Worm (Caenorhabditis elegans): ENCODE measurements around the gene thoc-7.
A peak's percentile ranks its signal among the peaks of the same experiment; 100 is the strongest.

Gene thoc-7

ce11 chrIV:13881754-13882275 is 719 bp upstream of the thoc-7 start, which contains the start of gene rpl-29:
rpl-29 (plus strand) TSS chrIV:13882225.
- TF ChIP-seq tbx-11 (GFP tag; IDR thresholded peaks at IDR 0.05) (no peak), F13C5.2 (tag; optimal IDR thresholded peaks at IDR 0.05) (peak; percentile 41)

ce11 chrIV:13883922-13884321 is 1.4 kb downstream of the thoc-7 start:
- TF ChIP-seq ets-7 (tag; optimal IDR thresholded peaks at IDR 0.05): no peak
- TF ChIP-seq hmg-4 (GFP tag; optimal IDR thresholded peaks at IDR 0.05): no peak
- no peak for TF ChIP-seq aly-1 (tag; optimal IDR thresholded peaks at IDR 0.05)
- no peak for TF ChIP-seq flt-1 (GFP tag; IDR thresholded peaks at IDR 0.05)
- no peak for TF ChIP-seq pes-1 (GFP tag; IDR thresholded peaks at IDR 0.05)
- no peak for TF ChIP-seq F13C5.2 (tag; optimal IDR thresholded peaks at IDR 0.05)
- TF ChIP-seq scrt-1 (GFP tag; IDR thresholded peaks at IDR 0.05): no peak
- no peak for TF ChIP-seq B0310.2 (tag; optimal IDR thresholded peaks at IDR 0.05)
- no peak for TF ChIP-seq ama-1 (optimal IDR thresholded peaks at IDR 0.05)
- TF ChIP-seq ceh-36 (tag; optimal IDR thresholded peaks at IDR 0.05): no peak
- TF ChIP-seq hmbx-1 (tag; optimal IDR thresholded peaks at IDR 0.05): no peak

- TF ChIP-seq pes-1 (GFP tag; IDR thresholded peaks at IDR 0.05) (no peak), ets-7 (tag; optimal IDR thresholded peaks at IDR 0.05) (peak; percentile 28), scrt-1 (GFP tag; IDR thresholded peaks at IDR 0.05) (no peak), tra-4 (tag; optimal IDR thresholded peaks at IDR 0.05) (no peak), tbx-11 (GFP tag; IDR thresholded peaks at IDR 0.05) (no peak), ama-1 (optimal IDR thresholded peaks at IDR 0.05) (no peak), ceh-36 (tag; optimal IDR thresholded peaks at IDR 0.05) (no peak), aly-1 (tag; optimal IDR thresholded peaks at IDR 0.05) (peak; percentile 36), hmg-4 (GFP tag; optimal IDR thresholded peaks at IDR 0.05) (peak; percentile 77), sea-1 (GFP tag; conservative IDR thresholded peaks at IDR 0.05) (peak; percentile 26; the same call in 1 of the 2 replicates), hnd-1 (tag; optimal IDR thresholded peaks at IDR 0.05) (no peak), F13C5.2 (tag; optimal IDR thresholded peaks at IDR 0.05) (peak; percentile 73)
These were observed 5.1 kb downstream of the thoc-7 start, which contains the start of gene lin-66 for ce11 chrIV:13887408-13888163. lin-66 (plus strand) TSS chrIV:13888079.

- TF ChIP-seq ets-7 (tag; optimal IDR thresholded peaks at IDR 0.05) (no peak), tbx-37 (GFP tag; conservative IDR thresholded peaks at IDR 0.05) (no peak), flt-1 (GFP tag; IDR thresholded peaks at IDR 0.05) (no peak), B0310.2 (tag; optimal IDR thresholded peaks at IDR 0.05) (no peak), scrt-1 (GFP tag; IDR thresholded peaks at IDR 0.05) (no peak), ceh-36 (tag; optimal IDR thresholded peaks at IDR 0.05) (no peak), tra-4 (tag; optimal IDR thresholded peaks at IDR 0.05) (no peak), tbx-11 (GFP tag; IDR thresholded peaks at IDR 0.05) (no peak), hmg-4 (GFP tag; optimal IDR thresholded peaks at IDR 0.05) (no peak), pes-1 (GFP tag; IDR thresholded peaks at IDR 0.05) (no peak), ceh-13 (GFP tag; optimal IDR thresholded peaks at IDR 0.05) (no peak), ama-1 (optimal IDR thresholded peaks at IDR 0.05) (no peak), F13C5.2 (tag; optimal IDR thresholded peaks at IDR 0.05) (no peak), hnd-1 (tag; optimal IDR thresholded peaks at IDR 0.05) (no peak), sea-1 (GFP tag; conservative IDR thresholded peaks at IDR 0.05) (no peak), aly-1 (tag; optimal IDR thresholded peaks at IDR 0.05) (no peak), hmbx-1 (tag; optimal IDR thresholded peaks at IDR 0.05) (no peak)
These were observed 5.6 kb downstream of the thoc-7 start for ce11 chrIV:13888164-13888518.

ce11 chrIV:13893103-13893502 is 10.6 kb downstream of the thoc-7 start:
- TF ChIP-seq aly-1 (tag; optimal IDR thresholded peaks at IDR 0.05) (no peak), pes-1 (GFP tag; IDR thresholded peaks at IDR 0.05) (0 out of 2 replicates have a peak, but pooled peaks have one; percentile 7)

- TF ChIP-seq tra-4 (tag; optimal IDR thresholded peaks at IDR 0.05): no peak
- TF ChIP-seq scrt-1 (GFP tag; IDR thresholded peaks at IDR 0.05): no peak
- no peak for TF ChIP-seq ama-1 (optimal IDR thresholded peaks at IDR 0.05)
- no peak for TF ChIP-seq ets-7 (tag; optimal IDR thresholded peaks at IDR 0.05)
- no peak for TF ChIP-seq F13C5.2 (tag; optimal IDR thresholded peaks at IDR 0.05)
- TF ChIP-seq B0310.2 (tag; optimal IDR thresholded peaks at IDR 0.05): no peak
These were observed 20.2 kb downstream of the thoc-7 start, which contains the start of gene Y37A1A.3 for ce11 chrIV:13902774-13903173. Y37A1A.3 (minus strand) TSS chrIV:13902874.

ce11 chrIV:13906369-13906768 is 23.8 kb downstream of the thoc-7 start:
- TF ChIP-seq aly-1 (tag; optimal IDR thresholded peaks at IDR 0.05) (no peak), scrt-1 (GFP tag; IDR thresholded peaks at IDR 0.05) (no peak), ama-1 (optimal IDR thresholded peaks at IDR 0.05) (no peak), ceh-13 (GFP tag; optimal IDR thresholded peaks at IDR 0.05) (no peak), F13C5.2 (tag; optimal IDR thresholded peaks at IDR 0.05) (no peak), sea-1 (GFP tag; conservative IDR thresholded peaks at IDR 0.05) (no peak), tbx-37 (GFP tag; conservative IDR thresholded peaks at IDR 0.05) (no peak), ceh-36 (tag; optimal IDR thresholded peaks at IDR 0.05) (no peak), B0310.2 (tag; optimal IDR thresholded peaks at IDR 0.05) (no peak), tra-4 (tag; optimal IDR thresholded peaks at IDR 0.05) (no peak), pes-1 (GFP tag; IDR thresholded peaks at IDR 0.05) (no peak), hnd-1 (tag; optimal IDR thresholded peaks at IDR 0.05) (no peak), flt-1 (GFP tag; IDR thresholded peaks at IDR 0.05) (no peak), hmbx-1 (tag; optimal IDR thresholded peaks at IDR 0.05) (no peak), tbx-11 (GFP tag; IDR thresholded peaks at IDR 0.05) (no peak)

ce11 chrIV:13910931-13911330 is 28.4 kb downstream of the thoc-7 start:
- no peak for TF ChIP-seq flt-1 (GFP tag; IDR thresholded peaks at IDR 0.05)
- TF ChIP-seq hnd-1 (tag; optimal IDR thresholded peaks at IDR 0.05): no peak
- TF ChIP-seq ets-7 (tag; optimal IDR thresholded peaks at IDR 0.05): no peak
- no peak for TF ChIP-seq B0310.2 (tag; optimal IDR thresholded peaks at IDR 0.05)
- TF ChIP-seq hmbx-1 (tag; optimal IDR thresholded peaks at IDR 0.05): no peak
- no peak for TF ChIP-seq tra-4 (tag; optimal IDR thresholded peaks at IDR 0.05)
- TF ChIP-seq ceh-13 (GFP tag; optimal IDR thresholded peaks at IDR 0.05): no peak
- TF ChIP-seq hmg-4 (GFP tag; optimal IDR thresholded peaks at IDR 0.05): no peak
- TF ChIP-seq ama-1 (optimal IDR thresholded peaks at IDR 0.05): no peak
- TF ChIP-seq tbx-37 (GFP tag; conservative IDR thresholded peaks at IDR 0.05): no peak
- no peak for TF ChIP-seq F13C5.2 (tag; optimal IDR thresholded peaks at IDR 0.05)
- no peak for TF ChIP-seq aly-1 (tag; optimal IDR thresholded peaks at IDR 0.05)
- TF ChIP-seq sea-1 (GFP tag; conservative IDR thresholded peaks at IDR 0.05): no peak
- TF ChIP-seq pes-1 (GFP tag; IDR thresholded peaks at IDR 0.05): no peak
- TF ChIP-seq tbx-11 (GFP tag; IDR thresholded peaks at IDR 0.05): no peak
- no peak for TF ChIP-seq ceh-36 (tag; optimal IDR thresholded peaks at IDR 0.05)
- no peak for TF ChIP-seq scrt-1 (GFP tag; IDR thresholded peaks at IDR 0.05)
